Worm (Caenorhabditis elegans) whole organism, young adult: ENCODE data around the gene Y50E8A.1.
"Not testable (repeated sequence)": the region's sequence is repeated elsewhere in the genome, so short reads cannot be mapped to it uniquely, and the experiment has no call there.

Experiments
- Y67H2A.10 ChIP-seq: fragments of 200-800 bp; sonication (Bioruptor generic); conservative IDR thresholded peaks from 2 replicates; pipeline ENCODE4 v1.3.6; 2022; ENCODE audit warnings: missing genetic modification reagents, missing genetic modification characterization, missing compliant biosample characterization
- ama-1 ChIP-seq, 3 experiments: fragments of 150-350 bp in 1 of 3; sonication (generic microtip) in 2 of 3; optimal IDR thresholded peaks; 2 replicates each; lab custom pipeline; 2014 to 2018; ENCODE audit warnings: missing biosample characterization in 2 of 3, missing genetic modification characterization in 2 of 3, missing genetic modification reagents in 2 of 3
- ceh-27 ChIP-seq: fragments of 200-800 bp; sonication (Bioruptor generic); optimal IDR thresholded peaks from 2 replicates; lab custom pipeline; 2018; ENCODE audit warnings: mild to moderate bottlenecking, missing genetic modification characterization, moderate library complexity, missing compliant biosample characterization
- egl-44 ChIP-seq: fragments of 200-800 bp; sonication (Bioruptor generic); IDR thresholded peaks from 2 replicates; pipeline ENCODE4 v1.3.6; 2022; ENCODE audit warnings: missing genetic modification reagents, missing genetic modification characterization, missing compliant biosample characterization
- ets-4 ChIP-seq: fragments of 200-800 bp; sonication (Bioruptor generic); optimal IDR thresholded peaks from 2 replicates; lab custom pipeline; 2018; ENCODE audit warnings: mild to moderate bottlenecking, missing genetic modification characterization, missing compliant biosample characterization
- fkh-3 ChIP-seq: sonication (generic microtip); optimal IDR thresholded peaks from 2 replicates; lab custom pipeline; 2016; ENCODE audit warnings: mild to moderate bottlenecking, missing genetic modification characterization, missing compliant biosample characterization
- hlh-12 ChIP-seq: sonication (generic microtip); optimal IDR thresholded peaks from 2 replicates; lab custom pipeline; 2016; ENCODE audit warnings: missing genetic modification characterization, missing compliant biosample characterization
- hlh-26 ChIP-seq: fragments of 200-800 bp; sonication (Bioruptor generic); conservative IDR thresholded peaks from 2 replicates; pipeline ENCODE4 v1.3.6; 2022; ENCODE audit warnings: missing genetic modification reagents, missing genetic modification characterization, missing compliant biosample characterization
- lag-1 ChIP-seq: fragments of 200-800 bp; sonication (Bioruptor generic); IDR thresholded peaks from 2 replicates; pipeline ENCODE4 v1.3.6; 2022; ENCODE audit warnings: missing genetic modification reagents, missing genetic modification characterization, missing compliant biosample characterization
- madf-3 ChIP-seq: fragments of 200-800 bp; sonication (Bioruptor generic); IDR thresholded peaks from 2 replicates; pipeline ENCODE4 v1.3.6; 2022; ENCODE audit warnings: missing genetic modification reagents, missing genetic modification characterization, missing compliant biosample characterization
- mes-4 ChIP-seq: sonication (generic microtip); optimal IDR thresholded peaks from 2 replicates; lab custom pipeline; 2016; ENCODE audit warnings: missing genotype, missing genetic modification characterization, missing compliant biosample characterization
- nhr-80 ChIP-seq: sonication (generic microtip); optimal IDR thresholded peaks from 2 replicates; lab custom pipeline; 2016; ENCODE audit warnings: missing genetic modification characterization, missing compliant biosample characterization
- unc-62 ChIP-seq: fragments of 150-350 bp; optimal IDR thresholded peaks from 2 replicates; lab custom pipeline; 2014; ENCODE audit warnings: missing biosample characterization, missing genetic modification reagents, missing genetic modification characterization
- ztf-3 ChIP-seq: fragments of 200-800 bp; sonication (Bioruptor generic); optimal IDR thresholded peaks from 2 replicates; lab custom pipeline; 2018; ENCODE audit warnings: mild to moderate bottlenecking, missing genetic modification characterization, missing compliant biosample characterization

ce11 chrV:14750357-14750756 is 23.7 kb downstream of the Y50E8A.1 start, which contains the start of gene nspa-10:
- TF ChIP-seq egl-44 (GFP tag; lab: Robert Waterston, UW); unc-62 (GFP tag; lab: Kevin White, UChicago); hlh-12; lag-1 (GFP tag; lab: Robert Waterston, UW); ztf-3; madf-3 (GFP tag; lab: Robert Waterston, UW); hlh-26 (GFP tag; lab: Robert Waterston, UW); Y67H2A.10 (GFP tag; lab: Robert Waterston, UW); ets-4 (GFP tag; lab: Kevin White, UChicago); fkh-3; ama-1 (optimal IDR thresholded peaks at IDR 0.05; lab: Kevin White, UChicago); ama-1 (GFP tag; optimal IDR thresholded peaks at IDR 0.05; lab: Kevin White, UChicago); mes-4 (tag; lab: Kevin White, UChicago); ceh-27 (GFP tag; lab: Kevin White, UChicago); nhr-80: not testable (repeated sequence)
